Worm (Caenorhabditis elegans) whole organism, midembryonic: ENCODE data around the gene glb-32.

Experiments used
- T22C8.4 ChIP-seq: fragments of 200-800 bp; sonication (Bioruptor generic); IDR thresholded peaks from 2 replicates; pipeline ENCODE4 v1.3.6; 2022; ENCODE audit warnings: missing genetic modification characterization, missing compliant biosample characterization
- cog-1 ChIP-seq: sonication (generic microtip); optimal IDR thresholded peaks from 2 replicates; lab custom pipeline; 2016; ENCODE audit warnings: missing genetic modification characterization, missing compliant biosample characterization
- klf-2 ChIP-seq: fragments of 200-800 bp; sonication (Bioruptor generic); conservative IDR thresholded peaks from 2 replicates; pipeline ENCODE4 v1.3.6; 2022; ENCODE audit warnings: missing genetic modification reagents, missing genetic modification characterization, missing compliant biosample characterization
- med-1 ChIP-seq: sonication (generic microtip); optimal IDR thresholded peaks from 2 replicates; lab custom pipeline; 2017; ENCODE audit warnings: missing genetic modification characterization, mild to moderate bottlenecking, missing compliant biosample characterization, antibody characterized with exemption, missing genetic modification reagents; ENCODE audit not compliant: insufficient read depth

ce11 chrV:5098925-5099324, 9.6 kb upstream of the glb-32 start, which contains the start of gene unc-46:
- no peak for TF ChIP-seq klf-2 (GFP tag; lab: Robert Waterston, UW)
- TF ChIP-seq med-1: no peak
- TF ChIP-seq T22C8.4 (GFP tag; lab: Robert Waterston, UW): no peak
- TF ChIP-seq cog-1: no peak
